Worm (Caenorhabditis elegans) whole organism, L4 larva: ENCODE results near the gene F59E11.6.

Source experiments
- D1046.2 ChIP-seq: fragments of 200-800 bp; sonication (Bioruptor generic); IDR thresholded peaks from 2 replicates; pipeline ENCODE4 v1.3.6; 2022; ENCODE audit warnings: missing genetic modification characterization, missing compliant biosample characterization
- F10B5.3 ChIP-seq: sonication (generic microtip); optimal IDR thresholded peaks from 2 replicates; lab custom pipeline; 2016; ENCODE audit warnings: mild to moderate bottlenecking, missing genetic modification characterization, missing compliant biosample characterization
- F49E8.2 ChIP-seq: sonication (generic microtip); optimal IDR thresholded peaks from 2 replicates; lab custom pipeline; 2016; ENCODE audit warnings: missing compliant biosample characterization, mild to moderate bottlenecking, missing genetic modification characterization, borderline replicate concordance
- R02D3.7 ChIP-seq: fragments of 150-350 bp; sonication (generic microtip); optimal IDR thresholded peaks from 3 replicates; lab custom pipeline; 2014; ENCODE audit warnings: missing biosample characterization, missing genetic modification characterization
- ZK337.2 ChIP-seq: fragments of 200-800 bp; sonication (Bioruptor generic); IDR thresholded peaks from 2 replicates; pipeline ENCODE4 v1.3.6; 2022; ENCODE audit warnings: missing genetic modification reagents, missing genetic modification characterization, missing compliant biosample characterization
- attf-4 ChIP-seq: sonication (generic microtip); optimal IDR thresholded peaks from 3 replicates; lab custom pipeline; 2017; ENCODE audit warnings: missing biosample characterization, missing genetic modification characterization
- ceh-20 ChIP-seq: fragments of 200-800 bp; sonication (Bioruptor generic); IDR thresholded peaks from 2 replicates; pipeline ENCODE4 v1.3.6; 2022; ENCODE audit warnings: missing genetic modification reagents, missing genetic modification characterization, missing compliant biosample characterization
- daf-12 ChIP-seq: fragments of 150-350 bp; optimal IDR thresholded peaks from 2 replicates; lab custom pipeline; 2014; ENCODE audit warnings: missing biosample characterization, missing genetic modification reagents, missing genetic modification characterization
- daf-16 ChIP-seq, 3 experiments: sonication (generic microtip); optimal IDR thresholded peaks; 2 replicates each; lab custom pipeline; 2016 to 2017; ENCODE audit warnings: missing genetic modification characterization in 3 of 3, missing genetic modification reagents in 3 of 3, mild to moderate bottlenecking in 2 of 3, missing compliant biosample characterization in 2 of 3, missing biosample characterization in 1 of 3, moderate library complexity in 1 of 3
- dmd-8 ChIP-seq: fragments of 200-800 bp; sonication (Bioruptor generic); IDR thresholded peaks from 2 replicates; pipeline ENCODE4 v1.3.6; 2022; ENCODE audit warnings: missing genetic modification characterization, missing compliant biosample characterization
- egl-27 ChIP-seq: sonication (generic microtip); optimal IDR thresholded peaks from 3 replicates; lab custom pipeline; 2017; ENCODE audit warnings: missing biosample characterization, missing genetic modification reagents, missing genetic modification characterization
- fkh-10 ChIP-seq: fragments of 150-350 bp; optimal IDR thresholded peaks from 2 replicates; lab custom pipeline; 2014; ENCODE audit warnings: missing biosample characterization, missing genetic modification reagents, missing genetic modification characterization
- fos-1 ChIP-seq: fragments of 150-350 bp; optimal IDR thresholded peaks from 2 replicates; lab custom pipeline; 2014; ENCODE audit warnings: missing biosample characterization, missing genetic modification characterization
- hif-1 ChIP-seq, 2 experiments: sonication (generic microtip); optimal IDR thresholded peaks; 2 replicates each; lab custom pipeline; 2016 to 2017; ENCODE audit warnings: missing compliant biosample characterization in 2 of 2, missing genetic modification characterization in 2 of 2, missing genetic modification reagents in 2 of 2, missing genotype in 2 of 2, mild to moderate bottlenecking in 1 of 2
- hlh-30 ChIP-seq: sonication (generic microtip); optimal IDR thresholded peaks from 2 replicates; lab custom pipeline; 2017; ENCODE audit warnings: antibody characterized with exemption, mild to moderate bottlenecking, missing genetic modification characterization, missing compliant biosample characterization; ENCODE audit not compliant: insufficient read depth
- hmg-1.1 ChIP-seq: fragments of 200-800 bp; sonication (Bioruptor generic); IDR thresholded peaks from 2 replicates; pipeline ENCODE4 v1.3.6; 2022; ENCODE audit warnings: missing genetic modification reagents, missing genetic modification characterization, missing compliant biosample characterization
- lin-29 ChIP-seq: fragments of 200-800 bp; sonication (Bioruptor generic); IDR thresholded peaks from 2 replicates; pipeline ENCODE4 v1.3.6; 2022; ENCODE audit warnings: missing genetic modification reagents, missing genetic modification characterization, missing compliant biosample characterization
- lin-39 ChIP-seq: fragments of 150-350 bp; optimal IDR thresholded peaks from 2 replicates; lab custom pipeline; 2014; ENCODE audit warnings: missing biosample characterization, missing genetic modification reagents, missing genetic modification characterization
- lsy-2 ChIP-seq, 2 experiments: fragments of 150-350 bp in 1 of 2; sonication (generic microtip) in 1 of 2; optimal IDR thresholded peaks; 2 replicates each; lab custom pipeline; 2014 to 2017; ENCODE audit warnings: missing biosample characterization in 2 of 2, missing genetic modification characterization in 2 of 2
- madf-9 ChIP-seq: fragments of 200-800 bp; sonication (Bioruptor generic); conservative IDR thresholded peaks from 2 replicates; pipeline ENCODE4 v1.3.6; 2022; ENCODE audit warnings: missing genetic modification reagents, missing genetic modification characterization, missing compliant biosample characterization
- nhr-237 ChIP-seq: sonication (generic microtip); optimal IDR thresholded peaks from 2 replicates; lab custom pipeline; 2017; ENCODE audit warnings: missing biosample characterization, missing genetic modification characterization
- nhr-25 ChIP-seq: sonication (generic microtip); optimal IDR thresholded peaks from 2 replicates; lab custom pipeline; 2017; ENCODE audit warnings: missing genetic modification characterization, mild to moderate bottlenecking, missing compliant biosample characterization, antibody characterized with exemption, moderate library complexity, borderline replicate concordance; ENCODE audit not compliant: insufficient read depth
- nhr-28 ChIP-seq: fragments of 150-350 bp; optimal IDR thresholded peaks from 2 replicates; lab custom pipeline; 2014; ENCODE audit warnings: missing biosample characterization, missing genetic modification characterization
- nhr-42 ChIP-seq: fragments of 200-800 bp; sonication (Bioruptor generic); IDR thresholded peaks from 2 replicates; pipeline ENCODE4 v1.3.6; 2022; ENCODE audit warnings: missing genetic modification characterization, missing compliant biosample characterization
- nhr-48 ChIP-seq: sonication (generic microtip); optimal IDR thresholded peaks from 2 replicates; lab custom pipeline; 2016; ENCODE audit warnings: mild to moderate bottlenecking, missing genetic modification characterization, missing compliant biosample characterization
- nhr-6 ChIP-seq: fragments of 150-350 bp; optimal IDR thresholded peaks from 2 replicates; lab custom pipeline; 2014; ENCODE audit warnings: missing biosample characterization, missing genetic modification characterization
- pqm-1 ChIP-seq: sonication (generic microtip); optimal IDR thresholded peaks from 2 replicates; lab custom pipeline; 2017; ENCODE audit warnings: missing biosample characterization, missing genetic modification characterization
- saeg-2 ChIP-seq: fragments of 200-800 bp; sonication (Bioruptor generic); IDR thresholded peaks from 2 replicates; pipeline ENCODE4 v1.3.6; 2022; ENCODE audit warnings: missing genetic modification reagents, missing genetic modification characterization, missing compliant biosample characterization
- sdz-12 ChIP-seq: fragments of 200-800 bp; sonication (Bioruptor generic); optimal IDR thresholded peaks from 2 replicates; lab custom pipeline; 2018; ENCODE audit warnings: mild to moderate bottlenecking, missing genetic modification characterization, missing compliant biosample characterization
- set-16 ChIP-seq: fragments of 200-800 bp; sonication (Bioruptor generic); IDR thresholded peaks from 2 replicates; pipeline ENCODE4 v1.3.6; 2022; ENCODE audit warnings: missing genetic modification reagents, missing genetic modification characterization, missing compliant biosample characterization
- snpc-1.2 ChIP-seq: fragments of 200-800 bp; sonication (Bioruptor generic); IDR thresholded peaks from 2 replicates; pipeline ENCODE4 v1.3.6; 2022; ENCODE audit warnings: missing genetic modification reagents, missing genetic modification characterization, missing compliant biosample characterization
- spr-1 ChIP-seq: sonication (generic microtip); optimal IDR thresholded peaks from 2 replicates; lab custom pipeline; 2016; ENCODE audit warnings: mild to moderate bottlenecking, missing genetic modification characterization, missing compliant biosample characterization
- tag-97 ChIP-seq: fragments of 200-800 bp; sonication (Bioruptor generic); IDR thresholded peaks from 2 replicates; pipeline ENCODE4 v1.3.6; 2022; ENCODE audit warnings: missing genetic modification characterization, missing compliant biosample characterization
- unc-62 ChIP-seq, 3 experiments: fragments of 150-350 bp in 1 of 3; sonication (generic microtip); optimal IDR thresholded peaks in 2 of 3; peaks in 1 of 3; 1 replicate in 1 of 3; 2 replicates in 2 of 3; lab custom pipeline; 2014 to 2017; ENCODE audit warnings: missing biosample characterization in 3 of 3, missing genetic modification characterization in 3 of 3, missing genetic modification reagents in 3 of 3, missing genotype in 1 of 3
- zag-1 ChIP-seq: fragments of 150-350 bp; optimal IDR thresholded peaks from 2 replicates; lab custom pipeline; 2014; ENCODE audit warnings: missing biosample characterization, missing genetic modification characterization
- zfp-3 ChIP-seq: fragments of 200-800 bp; sonication (Bioruptor generic); conservative IDR thresholded peaks from 2 replicates; pipeline ENCODE4 v1.3.6; 2022; ENCODE audit warnings: missing genetic modification reagents, missing genetic modification characterization, missing compliant biosample characterization

Gene F59E11.6

ce11 chrV:9013765-9014164, 22.2 kb downstream of the F59E11.6 start, which contains the start of gene srh-201:
Gene srh-201, minus strand, starts transcription at chrV:9013865.
- TF ChIP-seq nhr-42 (no peak), dmd-8 (GFP tag; lab: Robert Waterston, UW) (no peak), sdz-12 (GFP tag; lab: Kevin White, UChicago) (no peak), F10B5.3 (tag; lab: Kevin White, UChicago) (no peak), R02D3.7 (tag; lab: Kevin White, UChicago) (no peak), egl-27 (no peak), ZK337.2 (GFP tag; lab: Robert Waterston, UW) (no peak), zag-1 (no peak), unc-62 (GFP tag; optimal IDR thresholded peaks at IDR 0.05 in 1 of 2; lab: Kevin White, UChicago) (no peak), unc-62 (tag; optimal IDR thresholded peaks at IDR 0.05; lab: Kevin White, UChicago) (no peak), saeg-2 (GFP tag; lab: Robert Waterston, UW) (no peak), hmg-1.1 (no peak), lin-39 (tag; lab: Kevin White, UChicago) (no peak), spr-1 (tag; lab: Kevin White, UChicago) (no peak), nhr-6 (tag; lab: Kevin White, UChicago) (no peak), hif-1 (tag; optimal IDR thresholded peaks at IDR 0.05; lab: Kevin White, UChicago) (no peak), nhr-237 (tag; lab: Kevin White, UChicago) (no peak), madf-9 (no peak), set-16 (GFP tag; lab: Robert Waterston, UW) (no peak), hlh-30 (tag; lab: Kevin White, UChicago) (no peak)
- TF ChIP-seq, all 104 proteins: peak for 0

- TF ChIP-seq nhr-25 (tag; lab: Kevin White, UChicago) (no peak), snpc-1.2 (GFP tag; lab: Robert Waterston, UW) (no peak), unc-62 (GFP tag; optimal IDR thresholded peaks at IDR 0.05 in 1 of 2; lab: Kevin White, UChicago) (no peak), unc-62 (tag; optimal IDR thresholded peaks at IDR 0.05; lab: Kevin White, UChicago) (no peak)
Measured at ce11 chrV:9015540-9015939, 24.0 kb downstream of the F59E11.6 start, which contains the start of gene srt-18. Gene srt-18, minus strand, starts transcription at chrV:9015640.

- TF ChIP-seq lin-29 (GFP tag; lab: Robert Waterston, UW) (no peak), D1046.2 (no peak), fos-1 (tag; lab: Kevin White, UChicago) (no peak), attf-4 (tag; lab: Kevin White, UChicago) (no peak), nhr-48 (tag; lab: Kevin White, UChicago) (no peak), F49E8.2 (tag; lab: Kevin White, UChicago) (no peak), zfp-3 (GFP tag; lab: Robert Waterston, UW) (no peak), ceh-20 (GFP tag; lab: Robert Waterston, UW) (no peak), madf-9 (no peak), lsy-2 (tag; optimal IDR thresholded peaks at IDR 0.05; lab: Kevin White, UChicago) (no peak), daf-12 (tag; lab: Kevin White, UChicago) (no peak), pqm-1 (tag; lab: Kevin White, UChicago) (no peak), daf-16 (GFP tag; optimal IDR thresholded peaks at IDR 0.05; lab: Kevin White, UChicago) (no peak), daf-16 (tag; optimal IDR thresholded peaks at IDR 0.05; lab: Kevin White, UChicago) (no peak), nhr-28 (tag; lab: Kevin White, UChicago) (no peak), zag-1 (no peak), tag-97 (GFP tag; lab: Robert Waterston, UW) (no peak), fkh-10 (GFP tag; lab: Kevin White, UChicago) (no peak)
- TF ChIP-seq, all 104 proteins: peak for 0
Measured at ce11 chrV:9016479-9016878, 24.9 kb downstream of the F59E11.6 start, which contains the start of gene oac-40. Gene oac-40, plus strand, starts transcription at chrV:9016779.
